Worm (Caenorhabditis elegans): ENCODE measurements around the gene F58B4.7.

The F58B4.7 gene

DNA sequence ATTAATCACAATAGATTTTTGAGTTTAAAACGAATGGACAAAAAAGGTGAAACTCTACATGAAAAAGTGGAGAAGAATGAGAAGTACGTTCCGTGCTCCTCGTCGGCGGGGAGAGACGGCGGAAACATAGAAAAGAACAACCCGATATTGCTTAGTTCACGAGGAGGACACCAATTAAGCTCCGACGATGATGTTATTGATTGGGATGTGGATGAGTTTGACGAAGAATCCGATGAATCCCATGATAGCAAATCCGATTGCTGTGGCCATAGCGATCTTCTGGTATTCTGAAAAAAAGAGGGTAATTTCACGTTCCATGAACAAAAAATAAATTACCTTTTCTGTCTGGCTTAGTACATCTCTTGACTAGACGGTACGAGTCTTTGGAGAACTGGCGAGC is 26.4 kb downstream of the F58B4.7 start:
- TF ChIP-seq unc-62 (GFP tag; optimal IDR thresholded peaks at IDR 0.05 in 1 of 2): no peak
- no peak for TF ChIP-seq unc-62 (tag; optimal IDR thresholded peaks at IDR 0.05)
- no peak for TF ChIP-seq snpc-1.2 (GFP tag; IDR thresholded peaks at IDR 0.05)
- no peak for TF ChIP-seq duxl-1 (tag; optimal IDR thresholded peaks at IDR 0.05; ENCODE audit: poor library complexity)
- TF ChIP-seq F37D6.2 (tag; optimal IDR thresholded peaks at IDR 0.05): no peak
- TF ChIP-seq gei-8 (GFP tag; optimal IDR thresholded peaks at IDR 0.05): no peak
- no peak for TF ChIP-seq spr-1 (tag; optimal IDR thresholded peaks at IDR 0.05)
- no peak for TF ChIP-seq lin-29 (GFP tag; IDR thresholded peaks at IDR 0.05)
- no peak for TF ChIP-seq tra-1 (GFP tag; IDR thresholded peaks at IDR 0.05)
- no peak for TF ChIP-seq ceh-32 (tag; optimal IDR thresholded peaks at IDR 0.05; ENCODE audit: poor library complexity)
- no peak for TF ChIP-seq nhr-6 (tag; optimal IDR thresholded peaks at IDR 0.05)
- no peak for TF ChIP-seq nhr-77 (tag; optimal IDR thresholded peaks at IDR 0.05)
- no peak for TF ChIP-seq nhr-48 (tag; optimal IDR thresholded peaks at IDR 0.05)

DNA sequence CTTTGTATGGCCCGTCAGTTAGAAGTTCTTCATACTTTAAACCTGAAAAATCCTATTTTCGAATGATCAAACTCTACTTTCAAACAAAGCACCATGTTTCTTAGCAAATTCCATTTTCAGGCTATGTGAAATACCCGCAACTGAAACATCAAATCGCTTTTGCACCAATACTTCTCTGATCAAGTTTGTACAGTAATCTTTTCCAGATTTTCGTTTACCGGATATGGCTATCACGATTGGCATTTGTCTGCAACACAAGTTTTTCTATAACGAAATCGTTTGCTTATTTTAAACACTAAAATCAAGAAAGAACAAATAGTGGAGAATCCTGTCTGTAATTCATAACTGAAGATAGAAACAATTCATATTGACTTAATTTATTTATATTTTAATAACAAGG is 26.8 kb downstream of the F58B4.7 start, which contains the start of gene F32D8.13:
F32D8.13 (minus strand) TSS at position 249 of the 400 bp plus-strand sequence.
- TF ChIP-seq ceh-32 (tag; optimal IDR thresholded peaks at IDR 0.05; ENCODE audit: poor library complexity): no peak
- no peak for TF ChIP-seq rbr-2 (tag; optimal IDR thresholded peaks at IDR 0.05)
- no peak for TF ChIP-seq F49E8.2 (tag; optimal IDR thresholded peaks at IDR 0.05; ENCODE audit: borderline replicate concordance)
- no peak for TF ChIP-seq nhr-237 (tag; optimal IDR thresholded peaks at IDR 0.05)
- peak; percentile 28; the same call in 1 of the 2 replicates for TF ChIP-seq lin-38 (GFP tag; IDR thresholded peaks at IDR 0.05)
- TF ChIP-seq madf-9 (GFP tag; conservative IDR thresholded peaks at IDR 0.05): no peak
- TF ChIP-seq dmd-8 (GFP tag; IDR thresholded peaks at IDR 0.05): no peak
- no peak for TF ChIP-seq lin-15B (tag; optimal IDR thresholded peaks at IDR 0.05)
- no peak for TF ChIP-seq daf-19 (GFP tag; conservative IDR thresholded peaks at IDR 0.05)
- no peak for TF ChIP-seq saeg-2 (GFP tag; IDR thresholded peaks at IDR 0.05)
- TF ChIP-seq arid-1 (GFP tag; conservative IDR thresholded peaks at IDR 0.05): no peak
- TF ChIP-seq hlh-11 (tag; optimal IDR thresholded peaks at IDR 0.05): no peak
- TF ChIP-seq dmd-6 (GFP tag; IDR thresholded peaks at IDR 0.05): no peak
- no peak for TF ChIP-seq lir-3 (tag; optimal IDR thresholded peaks at IDR 0.05)
- TF ChIP-seq egl-27 (tag; optimal IDR thresholded peaks at IDR 0.05): no peak
- TF ChIP-seq aha-1 (tag): peak; percentile 58
- TF ChIP-seq nhr-42 (GFP tag; IDR thresholded peaks at IDR 0.05): 0 out of 2 replicates have a peak, but pooled peaks have one; percentile 6
- no peak for TF ChIP-seq egl-43 (GFP tag; IDR thresholded peaks at IDR 0.05)
- no peak for TF ChIP-seq set-16 (GFP tag; IDR thresholded peaks at IDR 0.05)
- no peak for TF ChIP-seq tag-97 (GFP tag; IDR thresholded peaks at IDR 0.05)
- TF ChIP-seq daf-8 (GFP tag; IDR thresholded peaks at IDR 0.05): no peak
- TF ChIP-seq fos-1 (tag; optimal IDR thresholded peaks at IDR 0.05): no peak
- peak; percentile 52 for TF ChIP-seq ama-1 (optimal IDR thresholded peaks at IDR 0.05)
- TF ChIP-seq T26A8.4 (GFP tag; IDR thresholded peaks at IDR 0.05): peak; percentile 45
- TF ChIP-seq ctbp-1 (GFP tag; IDR thresholded peaks at IDR 0.05): no peak
- no peak for TF ChIP-seq lin-39 (tag; optimal IDR thresholded peaks at IDR 0.05)
- TF ChIP-seq ceh-82 (tag; optimal IDR thresholded peaks at IDR 0.05): no peak
- peak in 1 of 2 experiments; percentile 31 for TF ChIP-seq lsy-2 (tag; optimal IDR thresholded peaks at IDR 0.05)
- no peak for TF ChIP-seq spr-3 (GFP tag; optimal IDR thresholded peaks at IDR 0.05)
- TF ChIP-seq mxl-3 (GFP tag; optimal IDR thresholded peaks at IDR 0.05): no peak
- TF ChIP-seq F37D6.2 (tag; optimal IDR thresholded peaks at IDR 0.05): no peak
- no peak for TF ChIP-seq nhr-77 (tag; optimal IDR thresholded peaks at IDR 0.05)
- no peak for TF ChIP-seq F44E2.7 (GFP tag; IDR thresholded peaks at IDR 0.05)
- no peak for TF ChIP-seq D1046.2 (GFP tag; IDR thresholded peaks at IDR 0.05)
- no peak for TF ChIP-seq dpl-1 (GFP tag; optimal IDR thresholded peaks at IDR 0.05)
- TF ChIP-seq daf-16 (GFP tag; optimal IDR thresholded peaks at IDR 0.05): no peak
- TF ChIP-seq daf-16 (tag; optimal IDR thresholded peaks at IDR 0.05): peak; percentile 13
- TF ChIP-seq ceh-44 (GFP tag; IDR thresholded peaks at IDR 0.05): no peak
- no peak for TF ChIP-seq lin-29 (GFP tag; IDR thresholded peaks at IDR 0.05)
- no peak for TF ChIP-seq vab-7 (GFP tag; IDR thresholded peaks at IDR 0.05)
- TF ChIP-seq snpc-1.2 (GFP tag; IDR thresholded peaks at IDR 0.05): no peak
- TF ChIP-seq nhr-25 (tag; optimal IDR thresholded peaks at IDR 0.05; ENCODE audit: borderline replicate concordance, insufficient read depth): no peak
